Fruit fly (Drosophila melanogaster): ENCODE data around the gene CG14137.

Gene CG14137

DNA sequence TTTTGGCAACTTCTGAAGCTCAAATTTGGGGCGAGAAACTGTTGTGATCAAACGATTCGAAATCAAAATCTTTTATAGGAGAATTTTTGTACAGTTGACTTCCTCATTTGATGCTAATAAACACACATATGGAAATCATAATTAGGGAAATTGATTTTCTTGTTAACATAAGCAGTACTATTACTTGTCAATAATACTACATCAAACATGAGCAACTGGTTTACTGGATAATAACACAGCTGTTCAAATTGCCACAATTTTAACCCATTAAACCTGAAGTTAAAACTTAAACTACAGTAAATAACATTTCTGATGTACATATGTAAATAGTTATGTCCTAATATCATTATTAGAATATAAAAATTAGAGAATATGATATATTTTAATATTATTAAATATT is 19.9 kb downstream of the CG14137 start, which contains the start of gene CG43390 (continued):
- TF ChIP-seq CG30431 (GFP tag; optimal IDR thresholded peaks at IDR 0.05) = no peak
- peak; percentile 41 for TF ChIP-seq CG1603 (tag; optimal IDR thresholded peaks at IDR 0.05)
- no peak for TF ChIP-seq ranshi (GFP tag; IDR thresholded peaks at IDR 0.05)
- no peak for TF ChIP-seq GATAe (GFP tag; conservative IDR thresholded peaks at IDR 0.05)
- no peak for TF ChIP-seq CG31388 (GFP tag; optimal IDR thresholded peaks at IDR 0.05)
- TF ChIP-seq nau (GFP tag; optimal IDR thresholded peaks at IDR 0.05) = no peak
- peak in 1 of 2 experiments; percentile 31 for TF ChIP-seq dpn (GFP tag; optimal IDR thresholded peaks at IDR 0.05)
- peak; percentile 65 for TF ChIP-seq CG15011 (GFP tag; optimal IDR thresholded peaks at IDR 0.05)
- TF ChIP-seq CG11398 (GFP tag; optimal IDR thresholded peaks at IDR 0.05) = no peak
- no peak for TF ChIP-seq fd102C (GFP tag; optimal IDR thresholded peaks at IDR 0.05)
- TF ChIP-seq slbo (GFP tag; IDR thresholded peaks at IDR 0.05) = no peak
- no peak for TF ChIP-seq tap (tag; optimal IDR thresholded peaks at IDR 0.05)
- no peak for TF ChIP-seq nerfin-2 (GFP tag; IDR thresholded peaks at IDR 0.05; ENCODE audit: partially characterized antibody)
- TF ChIP-seq CG8281 (tag; optimal IDR thresholded peaks at IDR 0.05) = peak; percentile 14
- no peak for TF ChIP-seq Rx (GFP tag; IDR thresholded peaks at IDR 0.05)
- TF ChIP-seq CG3065 (GFP tag; optimal IDR thresholded peaks at IDR 0.05) = no peak
- no peak for TF ChIP-seq zfh1 (GFP tag; IDR thresholded peaks at IDR 0.05)
- no peak for TF ChIP-seq tio (GFP tag; optimal IDR thresholded peaks at IDR 0.05)
- TF ChIP-seq klu (GFP tag; IDR thresholded peaks at IDR 0.05) = no peak
- peak; percentile 48 for TF ChIP-seq CG1647 (GFP tag; optimal IDR thresholded peaks at IDR 0.05)
- no peak for TF ChIP-seq crp (GFP tag; optimal IDR thresholded peaks at IDR 0.05)
- TF ChIP-seq Deaf1 (tag; optimal IDR thresholded peaks at IDR 0.05) = no peak
- no peak for TF ChIP-seq CG32532 (GFP tag; IDR thresholded peaks at IDR 0.05)
- no peak for TF ChIP-seq Chrac-16 (GFP tag; optimal IDR thresholded peaks at IDR 0.05)
- TF ChIP-seq sima (GFP tag; optimal IDR thresholded peaks at IDR 0.05) = no peak
- no peak for TF ChIP-seq vnd (GFP tag; IDR thresholded peaks at IDR 0.05; ENCODE audit: partially characterized antibody)
- no peak for TF ChIP-seq Kr (GFP tag; optimal IDR thresholded peaks at IDR 0.05)
- TF ChIP-seq twi (tag; optimal IDR thresholded peaks at IDR 0.05) = no peak
- TF ChIP-seq pb (GFP tag; optimal IDR thresholded peaks at IDR 0.05) = no peak
- no peak for TF ChIP-seq repo (GFP tag; optimal IDR thresholded peaks at IDR 0.05)
- TF ChIP-seq HmgD (GFP tag; optimal IDR thresholded peaks at IDR 0.05) = no peak
- TF ChIP-seq CG13624 (GFP tag; optimal IDR thresholded peaks at IDR 0.05) = no peak
- TF ChIP-seq CG8944 (GFP tag; optimal IDR thresholded peaks at IDR 0.05) = no peak
- no peak for TF ChIP-seq CG18476 (GFP tag; optimal IDR thresholded peaks at IDR 0.05)
- TF ChIP-seq CG7556 (GFP tag; optimal IDR thresholded peaks at IDR 0.05) = peak; percentile 24
- no peak for TF ChIP-seq ci (GFP tag; IDR thresholded peaks at IDR 0.05)
- no peak for TF ChIP-seq Scr (GFP tag; IDR thresholded peaks at IDR 0.05; ENCODE audit: partially characterized antibody)
- TF ChIP-seq CG4730 (GFP tag; IDR thresholded peaks at IDR 0.05) = no peak
- TF ChIP-seq bcd (GFP tag; optimal IDR thresholded peaks at IDR 0.05) = peak; percentile 29
- TF ChIP-seq CG11085 (GFP tag; IDR thresholded peaks at IDR 0.05) = no peak
- no peak for TF ChIP-seq jumu (GFP tag; optimal IDR thresholded peaks at IDR 0.05)
- peak; percentile 83 for TF ChIP-seq BtbVII (GFP tag; optimal IDR thresholded peaks at IDR 0.05)
- peak; percentile 35 for TF ChIP-seq bab2 (GFP tag; optimal IDR thresholded peaks at IDR 0.05)
- TF ChIP-seq CG4707 (GFP tag; optimal IDR thresholded peaks at IDR 0.05) = no peak
- no peak for TF ChIP-seq CG10543 (GFP tag; optimal IDR thresholded peaks at IDR 0.05)
- TF ChIP-seq pnt (GFP tag; optimal IDR thresholded peaks at IDR 0.05) = no peak
- TF ChIP-seq Poxn (GFP tag; IDR thresholded peaks at IDR 0.05) = no peak
- no peak for TF ChIP-seq dmrt99B (tag; optimal IDR thresholded peaks at IDR 0.05)
- no peak for TF ChIP-seq shn (GFP tag; optimal IDR thresholded peaks at IDR 0.05)
- TF ChIP-seq Sry-δ (GFP tag; optimal IDR thresholded peaks at IDR 0.05) = no peak
- no peak for TF ChIP-seq zen2 (GFP tag; IDR thresholded peaks at IDR 0.05; ENCODE audit: partially characterized antibody)
- no peak for TF ChIP-seq CG9437 (GFP tag; optimal IDR thresholded peaks at IDR 0.05)

All from whole organism, embryonic.